Worm (Caenorhabditis elegans): ENCODE results near the gene T07H3.8.

The T07H3.8 gene

ce11 chrII:1616382-1616781, 30.0 kb downstream of the T07H3.8 start, which contains the start of gene fbxa-165:
Gene fbxa-165, minus strand, starts transcription at chrII:1616482.
- TF ChIP-seq lsy-2 (tag; optimal IDR thresholded peaks at IDR 0.05) (no peak), elt-1 (tag; optimal IDR thresholded peaks at IDR 0.05; ENCODE audit: borderline replicate concordance, insufficient read depth) (no peak), bed-3 (GFP tag; optimal IDR thresholded peaks at IDR 0.05) (no peak), unc-39 (tag; optimal IDR thresholded peaks at IDR 0.05) (no peak), lin-32 (GFP tag; optimal IDR thresholded peaks at IDR 0.05) (no peak), M03D4.4 (tag; optimal IDR thresholded peaks at IDR 0.05) (no peak), mab-5 (tag; optimal IDR thresholded peaks at IDR 0.05) (no peak), drap-1 (GFP tag; optimal IDR thresholded peaks at IDR 0.05) (no peak), sptf-1 (tag; optimal IDR thresholded peaks at IDR 0.05) (no peak), nhr-2 (tag; optimal IDR thresholded peaks at IDR 0.05) (no peak), cnd-1 (tag; optimal IDR thresholded peaks at IDR 0.05) (no peak), nhr-237 (tag; optimal IDR thresholded peaks at IDR 0.05) (no peak), nhr-12 (tag; optimal IDR thresholded peaks at IDR 0.05) (no peak)

- TF ChIP-seq zip-8 (tag; optimal IDR thresholded peaks at IDR 0.05): no peak
- TF ChIP-seq ces-1 (GFP tag; optimal IDR thresholded peaks at IDR 0.05): no peak
- TF ChIP-seq mls-2 (tag; optimal IDR thresholded peaks at IDR 0.05): no peak
- no peak for TF ChIP-seq ham-2 (GFP tag; optimal IDR thresholded peaks at IDR 0.05)
- no peak for TF ChIP-seq bed-3 (GFP tag; optimal IDR thresholded peaks at IDR 0.05)
- no peak for TF ChIP-seq drap-1 (GFP tag; optimal IDR thresholded peaks at IDR 0.05)
- TF ChIP-seq nhr-76 (tag; optimal IDR thresholded peaks at IDR 0.05): no peak
- no peak for TF ChIP-seq sptf-1 (tag; optimal IDR thresholded peaks at IDR 0.05)
- TF ChIP-seq elt-3 (tag; optimal IDR thresholded peaks at IDR 0.05): no peak
- TF ChIP-seq lsy-2 (tag; optimal IDR thresholded peaks at IDR 0.05): no peak
- no peak for TF ChIP-seq snpc-4 (tag; optimal IDR thresholded peaks at IDR 0.05)
- TF ChIP-seq elt-1 (tag; optimal IDR thresholded peaks at IDR 0.05; ENCODE audit: borderline replicate concordance, insufficient read depth): no peak
- no peak for TF ChIP-seq tbx-8 (GFP tag; optimal IDR thresholded peaks at IDR 0.05)
- no peak for TF ChIP-seq nhr-28 (tag; optimal IDR thresholded peaks at IDR 0.05)
- TF ChIP-seq unc-62 (GFP tag; optimal IDR thresholded peaks at IDR 0.05): no peak
- no peak for TF ChIP-seq nhr-237 (tag; optimal IDR thresholded peaks at IDR 0.05)
These were observed 32.5 kb downstream of the T07H3.8 start, which contains the start of gene fbxa-166 for ce11 chrII:1618948-1619347. Gene fbxa-166, minus strand, starts transcription at chrII:1619048.

ce11 chrII:1621180-1621579, 34.8 kb downstream of the T07H3.8 start, which contains the start of gene fbxa-158:
Gene fbxa-158, minus strand, starts transcription at chrII:1621280.
- TF ChIP-seq elt-1 (tag; optimal IDR thresholded peaks at IDR 0.05; ENCODE audit: borderline replicate concordance, insufficient read depth) (no peak), ceh-83 (GFP tag; optimal IDR thresholded peaks at IDR 0.05) (no peak), ceh-43 (GFP tag; optimal IDR thresholded peaks at IDR 0.05) (no peak), flh-1 (GFP tag; optimal IDR thresholded peaks at IDR 0.05) (no peak)

ce11 chrII:1621795-1622194, 35.4 kb downstream of the T07H3.8 start:
- TF ChIP-seq ceh-43 (GFP tag; optimal IDR thresholded peaks at IDR 0.05) (no peak), drap-1 (GFP tag; optimal IDR thresholded peaks at IDR 0.05) (no peak), sptf-1 (tag; optimal IDR thresholded peaks at IDR 0.05) (no peak), mls-2 (tag; optimal IDR thresholded peaks at IDR 0.05) (no peak), nhr-28 (tag; optimal IDR thresholded peaks at IDR 0.05) (no peak), elt-3 (tag; optimal IDR thresholded peaks at IDR 0.05) (no peak), unc-62 (GFP tag; optimal IDR thresholded peaks at IDR 0.05) (no peak), ces-1 (GFP tag; optimal IDR thresholded peaks at IDR 0.05) (no peak), ham-2 (GFP tag; optimal IDR thresholded peaks at IDR 0.05) (no peak)

ce11 chrII:1624572-1624971, 38.2 kb downstream of the T07H3.8 start, which contains the start of gene fbxa-160:
Gene fbxa-160, minus strand, starts transcription at chrII:1624672.
- no peak for TF ChIP-seq hlh-1 (tag; optimal IDR thresholded peaks at IDR 0.05)
- no peak for TF ChIP-seq nhr-2 (tag; optimal IDR thresholded peaks at IDR 0.05)
- no peak for TF ChIP-seq lin-32 (GFP tag; optimal IDR thresholded peaks at IDR 0.05)
- no peak for TF ChIP-seq M03D4.4 (tag; optimal IDR thresholded peaks at IDR 0.05)
- no peak for TF ChIP-seq nhr-76 (tag; optimal IDR thresholded peaks at IDR 0.05)
- TF ChIP-seq snpc-4 (tag; optimal IDR thresholded peaks at IDR 0.05): no peak
- no peak for TF ChIP-seq mab-5 (tag; optimal IDR thresholded peaks at IDR 0.05)
- TF ChIP-seq nhr-28 (tag; optimal IDR thresholded peaks at IDR 0.05): no peak
- TF ChIP-seq unc-120 (tag; optimal IDR thresholded peaks at IDR 0.05; ENCODE audit: poor library complexity, severe bottlenecking): no peak

- TF ChIP-seq flh-1 (GFP tag; optimal IDR thresholded peaks at IDR 0.05) (no peak), zip-8 (tag; optimal IDR thresholded peaks at IDR 0.05) (no peak), drap-1 (GFP tag; optimal IDR thresholded peaks at IDR 0.05) (no peak), nhr-76 (tag; optimal IDR thresholded peaks at IDR 0.05) (no peak), nhr-12 (tag; optimal IDR thresholded peaks at IDR 0.05) (no peak), lsy-2 (tag; optimal IDR thresholded peaks at IDR 0.05) (no peak), mls-2 (tag; optimal IDR thresholded peaks at IDR 0.05) (no peak), mep-1 (tag; optimal IDR thresholded peaks at IDR 0.05) (no peak), ham-2 (GFP tag; optimal IDR thresholded peaks at IDR 0.05) (no peak), nhr-237 (tag; optimal IDR thresholded peaks at IDR 0.05) (no peak)
These were observed 39.3 kb downstream of the T07H3.8 start, which contains the start of gene C08E3.14 for ce11 chrII:1625666-1626065. Gene C08E3.14, plus strand, starts transcription at chrII:1625966.
